Worm (Caenorhabditis elegans) whole organism, early embryonic: ENCODE measurements around the gene cyp-35A5.

Experiments
- B0310.2 ChIP-seq: sonication (generic microtip); optimal IDR thresholded peaks from 2 replicates; lab custom pipeline; 2016; ENCODE audit warnings: mild to moderate bottlenecking, missing genetic modification characterization, missing compliant biosample characterization
- F13C5.2 ChIP-seq: sonication (generic microtip); optimal IDR thresholded peaks from 2 replicates; lab custom pipeline; 2017; ENCODE audit warnings: mild to moderate bottlenecking, missing genetic modification characterization, inconsistent platforms, missing compliant biosample characterization
- ama-1 ChIP-seq: fragments of 150-350 bp; optimal IDR thresholded peaks from 2 replicates; lab custom pipeline; 2014
- ceh-13 ChIP-seq: fragments of 200-800 bp; sonication (Bioruptor generic); optimal IDR thresholded peaks from 2 replicates; lab custom pipeline; 2018; ENCODE audit warnings: mild to moderate bottlenecking, missing genetic modification characterization, missing compliant biosample characterization
- flt-1 ChIP-seq: fragments of 200-800 bp; sonication (Bioruptor generic); IDR thresholded peaks from 2 replicates; pipeline ENCODE4 v1.3.6; 2022; ENCODE audit warnings: missing genetic modification characterization, missing compliant biosample characterization
- tbx-11 ChIP-seq: fragments of 200-800 bp; sonication (Bioruptor generic); IDR thresholded peaks from 2 replicates; pipeline ENCODE4 v1.3.6; 2022; ENCODE audit warnings: missing genetic modification characterization, missing compliant biosample characterization
- tra-4 ChIP-seq: sonication (generic microtip); optimal IDR thresholded peaks from 2 replicates; lab custom pipeline; 2017; ENCODE audit warnings: missing genetic modification characterization, missing compliant biosample characterization

DNA sequence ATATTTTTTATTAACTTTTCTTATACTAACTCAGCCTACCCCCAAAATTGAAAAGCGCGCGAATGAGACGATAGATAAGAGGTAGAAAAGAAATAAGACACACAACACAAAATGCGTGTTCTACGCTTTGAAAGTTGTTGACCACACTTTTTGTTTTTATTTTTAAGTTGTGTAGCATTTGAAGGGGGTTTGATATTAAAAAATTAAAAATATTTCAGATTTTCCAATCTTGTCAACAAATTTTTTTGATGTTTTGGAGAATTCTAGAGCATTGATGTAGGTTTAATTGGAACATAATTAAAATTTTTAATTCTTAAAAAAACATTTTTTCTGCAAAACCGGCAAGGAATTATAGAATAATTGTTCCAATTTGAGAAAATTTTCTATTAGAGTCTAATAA lies 25.1 kb downstream of the cyp-35A5 start, which contains the start of gene cyp-34A6:
- TF ChIP-seq tbx-11 = no peak
- no peak for TF ChIP-seq flt-1 (GFP tag; lab: Robert Waterston, UW)
- no peak for TF ChIP-seq F13C5.2
- no peak for TF ChIP-seq ceh-13
- TF ChIP-seq B0310.2 (tag; lab: Kevin White, UChicago) = no peak
- TF ChIP-seq ama-1 (lab: Kevin White, UChicago) = no peak
- no peak for TF ChIP-seq tra-4 (tag; lab: Kevin White, UChicago)
